Fruit fly (Drosophila melanogaster) whole organism, wandering third instar larva: ENCODE data around the gene mRpL51.

Source experiments
- CG32264 ChIP-seq: fragments of 200-800 bp; sonication (Bioruptor generic); optimal IDR thresholded peaks from 2 replicates; lab custom pipeline; 2016; ENCODE audit warnings: missing biosample characterization, missing genetic modification characterization
- CG9705 ChIP-seq: fragments of 200-800 bp; sonication (Bioruptor generic); optimal IDR thresholded peaks from 2 replicates; lab custom pipeline; 2018; ENCODE audit warnings: missing biosample characterization, mild to moderate bottlenecking, missing genetic modification characterization
- Dfd ChIP-seq: fragments of >200 bp; optimal IDR thresholded peaks from 2 replicates; lab custom pipeline; 2017; ENCODE audit warnings: missing biosample characterization, missing genetic modification characterization
- Dif ChIP-seq: fragments of 200-275, 200-300 bp; sonication (Bioruptor generic); optimal IDR thresholded peaks from 2 replicates; lab custom pipeline; 2018; ENCODE audit warnings: missing biosample characterization, missing genetic modification characterization; ENCODE audit not compliant: partially characterized antibody
- GATAd ChIP-seq: sonication (Bioruptor generic); optimal IDR thresholded peaks from 2 replicates; lab custom pipeline; 2016; ENCODE audit warnings: missing biosample characterization, missing genetic modification characterization
- HLH106 ChIP-seq: fragments of 200-800 bp; optimal IDR thresholded peaks from 3 replicates; lab custom pipeline; 2019; ENCODE audit warnings: missing biosample characterization, mild to moderate bottlenecking, missing genetic modification characterization, moderate library complexity
- Hnf4 ChIP-seq: fragments of 200-800 bp; sonication (Bioruptor generic); optimal IDR thresholded peaks from 2 replicates; lab custom pipeline; 2016; ENCODE audit warnings: missing biosample characterization, mild to moderate bottlenecking, missing genetic modification characterization
- Hr78 ChIP-seq: fragments of >200 bp; optimal IDR thresholded peaks from 2 replicates; lab custom pipeline; 2017; ENCODE audit warnings: missing biosample characterization, missing genetic modification characterization
- Hr83 ChIP-seq: fragments of 200-300 bp; sonication (Bioruptor generic); optimal IDR thresholded peaks from 2 replicates; lab custom pipeline; 2016; ENCODE audit warnings: missing biosample characterization, mild to moderate bottlenecking, missing genetic modification characterization, moderate library complexity; ENCODE audit not compliant: poor library complexity, severe bottlenecking
- Jra ChIP-seq: sonication (Bioruptor generic); optimal IDR thresholded peaks from 2 replicates; lab custom pipeline; 2016; ENCODE audit warnings: missing biosample characterization, missing genetic modification characterization
- Mio ChIP-seq: sonication (Bioruptor generic); optimal IDR thresholded peaks from 2 replicates; lab custom pipeline; 2016; ENCODE audit warnings: missing biosample characterization, missing genetic modification characterization
- Myc ChIP-seq: fragments of >200 bp; optimal IDR thresholded peaks from 2 replicates; lab custom pipeline; 2017
- N ChIP-seq: fragments of >200 bp; optimal IDR thresholded peaks from 2 replicates; lab custom pipeline; 2018; ENCODE audit warnings: missing biosample characterization, missing external identifiers, missing genetic modification characterization
- OdsH ChIP-seq: fragments of 200-800 bp; sonication (Bioruptor generic); optimal IDR thresholded peaks from 2 replicates; lab custom pipeline; 2016; ENCODE audit warnings: missing biosample characterization, mild to moderate bottlenecking, missing genetic modification characterization
- Rel ChIP-seq, 2 experiments: fragments of 200-800 bp; sonication (Bioruptor generic) in 1 of 2; optimal IDR thresholded peaks; 2 replicates in 1 of 2; 3 replicates in 1 of 2; lab custom pipeline; 2016 to 2019; ENCODE audit warnings: mild to moderate bottlenecking in 2 of 2, missing biosample characterization in 2 of 2, missing genetic modification characterization in 2 of 2, moderate library complexity in 1 of 2
- Sp1 ChIP-seq: fragments of 200-800 bp; sonication (Bioruptor generic); optimal IDR thresholded peaks from 3 replicates; lab custom pipeline; 2019; ENCODE audit warnings: missing biosample characterization, mild to moderate bottlenecking, missing genetic modification characterization, moderate library complexity
- Vsx2 ChIP-seq: fragments of 200-300, 225-300 bp; sonication (Bioruptor generic); optimal IDR thresholded peaks from 2 replicates; lab custom pipeline; 2018; ENCODE audit warnings: missing biosample characterization, missing genetic modification characterization; ENCODE audit not compliant: partially characterized antibody
- br ChIP-seq: fragments of 200-800 bp; sonication (Bioruptor generic); optimal IDR thresholded peaks from 2 replicates; lab custom pipeline; 2016; ENCODE audit warnings: missing biosample characterization, missing genetic modification characterization
- brk ChIP-seq: fragments of 200-800 bp; sonication (Bioruptor generic); optimal IDR thresholded peaks from 2 replicates; lab custom pipeline; 2016; ENCODE audit warnings: missing biosample characterization, mild to moderate bottlenecking, missing genetic modification characterization
- dl ChIP-seq, 2 experiments: fragments of 175-275, 200-275 bp in 1 of 2; fragments of 200-275 bp in 1 of 2; sonication (Bioruptor generic); optimal IDR thresholded peaks; lab custom pipeline; 2018; ENCODE audit warnings: mild to moderate bottlenecking in 2 of 2, missing biosample characterization in 2 of 2, missing genetic modification characterization in 2 of 2, moderate library complexity in 2 of 2; ENCODE audit not compliant: partially characterized antibody in 2 of 2, insufficient read depth in 1 of 2
- dmrt93B ChIP-seq: fragments of 200-800 bp; sonication (Bioruptor generic); optimal IDR thresholded peaks from 2 replicates; lab custom pipeline; 2018; ENCODE audit warnings: missing biosample characterization, mild to moderate bottlenecking, missing genetic modification characterization
- dsf ChIP-seq: sonication (Bioruptor generic); optimal IDR thresholded peaks from 2 replicates; lab custom pipeline; 2016; ENCODE audit warnings: missing biosample characterization, missing genetic modification characterization, borderline replicate concordance
- ey ChIP-seq: fragments of 200-800 bp; sonication (Bioruptor generic); optimal IDR thresholded peaks from 2 replicates; lab custom pipeline; 2016; ENCODE audit warnings: missing biosample characterization, missing genetic modification characterization
- foxo ChIP-seq, 2 experiments: fragments of 200-800 bp; sonication (Bioruptor generic); optimal IDR thresholded peaks; 2 replicates in 1 of 2; 3 replicates in 1 of 2; lab custom pipeline; 2016 to 2017; ENCODE audit warnings: missing biosample characterization in 2 of 2, missing genetic modification characterization in 2 of 2
- fru ChIP-seq: fragments of 200-800 bp; sonication (Bioruptor generic); optimal IDR thresholded peaks from 3 replicates; lab custom pipeline; 2016; ENCODE audit warnings: missing biosample characterization, mild to moderate bottlenecking, missing genetic modification characterization
- h ChIP-seq: fragments of 200-800 bp; sonication (Bioruptor generic); optimal IDR thresholded peaks from 3 replicates; lab custom pipeline; 2016; ENCODE audit warnings: missing biosample characterization, mild to moderate bottlenecking, missing genetic modification characterization
- jim ChIP-seq: fragments of 175-275, 200-325 bp; sonication (Bioruptor generic); optimal IDR thresholded peaks from 2 replicates; lab custom pipeline; 2016; ENCODE audit warnings: missing biosample characterization, mild to moderate bottlenecking, missing genetic modification characterization
- lola ChIP-seq: fragments of >200 bp; optimal IDR thresholded peaks from 2 replicates; lab custom pipeline; 2017; ENCODE audit warnings: missing biosample characterization, missing genetic modification characterization
- pan ChIP-seq: fragments of >200 bp; optimal IDR thresholded peaks from 2 replicates; lab custom pipeline; 2017
- psq ChIP-seq: fragments of 200-800 bp; sonication (Bioruptor generic); optimal IDR thresholded peaks from 3 replicates; lab custom pipeline; 2017; ENCODE audit warnings: missing biosample characterization, mild to moderate bottlenecking, missing genetic modification characterization, moderate library complexity
- rgr ChIP-seq: fragments of 200-800 bp; sonication (Bioruptor generic); optimal IDR thresholded peaks from 3 replicates; lab custom pipeline; 2016; ENCODE audit warnings: missing biosample characterization, mild to moderate bottlenecking, missing genetic modification characterization
- sage ChIP-seq: fragments of 200-800 bp; sonication (Bioruptor generic); optimal IDR thresholded peaks from 2 replicates; lab custom pipeline; 2016; ENCODE audit warnings: missing biosample characterization, mild to moderate bottlenecking, missing genetic modification characterization
- sv ChIP-seq: fragments of 200-800 bp; sonication (Bioruptor generic); optimal IDR thresholded peaks from 3 replicates; lab custom pipeline; 2016; ENCODE audit warnings: missing biosample characterization, missing genetic modification characterization
- tai ChIP-seq: sonication (Bioruptor generic); optimal IDR thresholded peaks from 2 replicates; lab custom pipeline; 2016; ENCODE audit warnings: missing biosample characterization, missing genetic modification characterization
- woc ChIP-seq: sonication (Bioruptor generic); optimal IDR thresholded peaks from 2 replicates; lab custom pipeline; 2016; ENCODE audit warnings: missing biosample characterization, mild to moderate bottlenecking, missing genetic modification characterization

Gene mRpL51

DNA sequence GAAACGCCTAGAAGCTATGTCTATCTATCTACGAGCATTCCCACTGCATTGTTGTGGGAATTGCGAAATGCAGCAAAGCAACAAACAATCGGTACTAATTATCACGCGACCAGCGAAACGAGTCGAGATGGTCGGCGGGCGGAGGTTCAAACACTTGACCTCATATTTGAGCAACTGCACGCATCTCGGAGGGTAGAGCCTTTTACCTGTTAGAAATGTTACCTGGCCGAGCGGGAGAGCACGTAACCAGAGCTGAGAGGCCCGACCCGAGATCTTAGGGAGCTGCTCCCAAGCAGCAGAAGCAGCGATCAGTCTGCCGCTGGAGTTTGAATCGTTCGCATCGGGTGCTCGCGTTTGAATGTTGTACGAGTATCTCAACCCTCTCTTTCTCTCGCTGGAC lies 38.8 kb downstream of the mRpL51 start:
- TF ChIP-seq Dif (GFP tag; lab: Kevin White, UChicago) = peak; percentile 73
- TF ChIP-seq Rel (GFP tag; optimal IDR thresholded peaks at IDR 0.05; lab: Kevin White, UChicago) = no peak
- no peak for TF ChIP-seq Rel (tag; optimal IDR thresholded peaks at IDR 0.05; lab: Kevin White, UChicago)
- no peak for TF ChIP-seq Hnf4
- no peak for TF ChIP-seq br (GFP tag; lab: Kevin White, UChicago)
- no peak for TF ChIP-seq Mio (GFP tag; lab: Kevin White, UChicago)
- TF ChIP-seq woc (GFP tag; lab: Kevin White, UChicago) = no peak
- TF ChIP-seq Hr83 = peak; percentile 37
- TF ChIP-seq Sp1 (GFP tag; lab: Kevin White, UChicago) = no peak
- no peak for TF ChIP-seq GATAd (GFP tag; lab: Kevin White, UChicago)
- no peak for TF ChIP-seq CG32264
- no peak for TF ChIP-seq dsf (GFP tag; lab: Kevin White, UChicago)
- peak; percentile 68 to 70 for TF ChIP-seq dl (GFP tag; optimal IDR thresholded peaks at IDR 0.05; lab: Kevin White, UChicago; ENCODE audit: insufficient read depth in 1 of 2, partially characterized antibody in 2 of 2)
- peak; percentile 29 for TF ChIP-seq Vsx2
- no peak for TF ChIP-seq brk (GFP tag; lab: Kevin White, UChicago)

DNA sequence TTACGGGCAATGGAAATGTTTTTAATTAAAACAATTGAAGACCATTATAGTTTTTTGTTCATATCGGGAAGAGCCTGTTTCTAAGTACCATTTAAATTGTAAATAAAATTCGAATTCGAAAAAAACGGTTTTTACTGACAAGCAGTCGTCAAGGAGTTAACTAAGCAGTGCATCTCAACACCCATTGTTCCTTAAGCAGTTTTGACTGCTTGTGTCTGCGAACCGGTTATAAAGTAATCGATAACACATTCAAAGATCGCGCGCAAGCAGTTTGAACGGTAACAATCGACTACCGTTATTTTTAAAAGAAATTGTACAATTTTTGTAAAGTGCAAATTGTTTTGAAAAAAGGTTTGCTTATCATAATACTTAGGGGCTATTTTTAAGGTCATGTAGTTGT lies 39.2 kb downstream of the mRpL51 start:
- no peak for TF ChIP-seq fru (GFP tag; lab: Kevin White, UChicago)
- peak; percentile 74 for TF ChIP-seq Myc (lab: Kevin White, UChicago)
- TF ChIP-seq N (GFP tag; lab: Kevin White, UChicago) = peak; percentile 83
- TF ChIP-seq psq (GFP tag; lab: Kevin White, UChicago) = no peak
- TF ChIP-seq GATAd (GFP tag; lab: Kevin White, UChicago) = no peak
- no peak for TF ChIP-seq lola (GFP tag; lab: Kevin White, UChicago)
- TF ChIP-seq, all 38 proteins: peak for 2

DNA sequence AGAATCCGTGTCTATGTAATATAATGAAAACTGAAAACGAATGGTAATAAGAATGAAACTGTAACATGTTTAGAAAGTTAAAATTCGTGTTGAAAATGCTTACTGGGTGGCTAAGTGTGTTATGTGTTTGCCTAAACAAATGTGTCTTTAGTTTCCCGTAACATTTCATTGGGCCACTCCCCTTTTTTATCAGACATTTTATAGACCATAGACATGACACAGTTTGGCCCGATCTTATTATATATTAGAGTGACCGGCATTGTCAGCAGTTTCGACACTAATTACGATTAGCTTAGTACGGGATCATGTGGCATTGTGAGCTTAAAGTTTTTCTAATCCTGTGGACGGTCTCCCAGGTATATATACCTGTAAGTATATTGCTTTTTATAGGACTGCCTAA lies 40.1 kb downstream of the mRpL51 start, which contains the start of gene CheA29a:
TSS of gene CheA29a (plus strand) at position 301 of the 400 bp plus-strand sequence.
- TF ChIP-seq pan (lab: Kevin White, UChicago) = no peak
- TF ChIP-seq fru (GFP tag; lab: Kevin White, UChicago) = no peak
- no peak for TF ChIP-seq Hnf4
- TF ChIP-seq GATAd (GFP tag; lab: Kevin White, UChicago) = no peak
- TF ChIP-seq OdsH (GFP tag; lab: Kevin White, UChicago) = no peak
- TF ChIP-seq tai (GFP tag; lab: Kevin White, UChicago) = no peak
- no peak for TF ChIP-seq br (GFP tag; lab: Kevin White, UChicago)
- TF ChIP-seq rgr = no peak
- no peak for TF ChIP-seq foxo (GFP tag; optimal IDR thresholded peaks at IDR 0.05; lab: Kevin White, UChicago)
- TF ChIP-seq dmrt93B = no peak
- no peak for TF ChIP-seq dl (GFP tag; optimal IDR thresholded peaks at IDR 0.05; lab: Kevin White, UChicago; ENCODE audit: insufficient read depth in 1 of 2, partially characterized antibody in 2 of 2)
- no peak for TF ChIP-seq CG32264
- TF ChIP-seq Sp1 (GFP tag; lab: Kevin White, UChicago) = no peak
- no peak for TF ChIP-seq Vsx2
- no peak for TF ChIP-seq sv (GFP tag; lab: Kevin White, UChicago)

DNA sequence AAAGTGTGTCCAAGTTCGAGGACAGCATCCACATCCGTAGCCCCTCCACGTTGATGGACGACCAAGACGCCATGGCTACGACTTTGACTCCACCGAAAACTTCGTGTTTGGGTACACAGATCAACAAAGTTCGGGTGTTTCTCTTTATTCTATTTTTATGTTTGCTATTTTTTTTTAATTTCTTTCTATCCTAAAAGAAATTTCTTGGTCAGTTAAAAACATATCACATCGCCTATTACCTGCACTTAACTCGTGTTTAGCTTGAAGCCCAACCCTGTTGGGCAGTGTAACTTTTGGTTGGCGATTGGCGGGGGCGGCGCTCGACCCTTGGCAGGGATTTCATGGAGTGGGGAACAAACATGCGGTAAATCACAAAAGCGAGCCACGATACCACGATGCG lies 43.7 kb downstream of the mRpL51 start:
- no peak for TF ChIP-seq dl (GFP tag; optimal IDR thresholded peaks at IDR 0.05; lab: Kevin White, UChicago; ENCODE audit: insufficient read depth in 1 of 2, partially characterized antibody in 2 of 2)
- no peak for TF ChIP-seq N (GFP tag; lab: Kevin White, UChicago)
- peak; percentile 74 for TF ChIP-seq OdsH (GFP tag; lab: Kevin White, UChicago)
- TF ChIP-seq Hnf4 = peak; percentile 42
- TF ChIP-seq Hr78 (GFP tag; lab: Kevin White, UChicago) = no peak
- TF ChIP-seq Myc (lab: Kevin White, UChicago) = no peak
- TF ChIP-seq Sp1 (GFP tag; lab: Kevin White, UChicago) = peak; percentile 82
- TF ChIP-seq Rel (GFP tag; optimal IDR thresholded peaks at IDR 0.05; lab: Kevin White, UChicago) = no peak
- peak; percentile 8 for TF ChIP-seq Rel (tag; optimal IDR thresholded peaks at IDR 0.05; lab: Kevin White, UChicago)
- peak; percentile 73 for TF ChIP-seq psq (GFP tag; lab: Kevin White, UChicago)
- TF ChIP-seq br (GFP tag; lab: Kevin White, UChicago) = peak; percentile 83
- TF ChIP-seq foxo (GFP tag; optimal IDR thresholded peaks at IDR 0.05; lab: Kevin White, UChicago) = peak; percentile 36 to 76
- TF ChIP-seq woc (GFP tag; lab: Kevin White, UChicago) = peak; percentile 74
- peak; percentile 73 for TF ChIP-seq brk (GFP tag; lab: Kevin White, UChicago)
- TF ChIP-seq HLH106 = peak; percentile 78
- TF ChIP-seq sage = peak; percentile 32
- TF ChIP-seq h = peak; percentile 85
- peak; percentile 76 for TF ChIP-seq dmrt93B
- no peak for TF ChIP-seq Hr83
- no peak for TF ChIP-seq Dfd
- TF ChIP-seq CG9705 = peak; percentile 70
- no peak for TF ChIP-seq dsf (GFP tag; lab: Kevin White, UChicago)
- peak; percentile 73 for TF ChIP-seq rgr
- TF ChIP-seq ey = peak; percentile 88
- peak; percentile 73 for TF ChIP-seq CG32264
- TF ChIP-seq pan (lab: Kevin White, UChicago) = no peak
- no peak for TF ChIP-seq GATAd (GFP tag; lab: Kevin White, UChicago)
- no peak for TF ChIP-seq jim (GFP tag; lab: Kevin White, UChicago)
- TF ChIP-seq Jra (GFP tag; lab: Kevin White, UChicago) = peak; percentile 21
- TF ChIP-seq fru (GFP tag; lab: Kevin White, UChicago) = peak; percentile 86
